Worm (Caenorhabditis elegans): ENCODE measurements around the gene taf-3.

ce11 chrX:16341838-16342237 lies 9.6 kb downstream of the taf-3 start:
- TF ChIP-seq ztf-16 (tag; optimal IDR thresholded peaks at IDR 0.05) (no peak), ceh-22 (tag; optimal IDR thresholded peaks at IDR 0.05) (no peak)

All from whole organism, late embryonic.